Fruit fly (Drosophila melanogaster) S2 (cell line): ENCODE results near the gene Pfdn1.

Experiments
- CG8478 ChIP-seq: fragments of >200 bp; optimal IDR thresholded peaks from 2 replicates; lab custom pipeline; 2018
- CTCF ChIP-seq, 2 experiments: fragments of >200 bp; optimal IDR thresholded peaks; 2 replicates each; lab custom pipeline; 2018

DNA sequence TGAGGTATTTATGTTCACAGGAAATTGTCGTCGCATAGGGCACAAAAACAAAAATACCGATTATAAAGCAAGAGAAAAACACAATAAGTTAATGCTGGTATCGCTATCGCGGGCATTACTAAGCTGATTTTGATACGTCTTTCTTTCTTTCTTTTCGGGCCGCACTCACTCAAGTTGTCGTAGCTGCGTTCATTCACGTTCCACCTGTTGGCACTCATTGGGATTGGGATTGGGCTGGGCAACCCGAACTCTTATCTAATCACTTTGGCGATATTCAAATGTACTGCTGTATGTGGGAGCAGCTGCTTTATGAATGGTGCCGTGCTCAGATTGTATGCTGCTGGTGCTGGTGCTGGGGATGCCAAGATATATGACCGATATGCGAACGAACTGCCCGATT is 15.8 kb downstream of the Pfdn1 start:
- TF ChIP-seq CTCF (optimal IDR thresholded peaks at IDR 0.05; lab: Kevin White, UChicago) (no peak), CG8478 (lab: Kevin White, UChicago) (no peak)
